Fruit fly (Drosophila melanogaster) whole organism, prepupa: ENCODE measurements around the gene h-cup.

Experiments used
- Blimp-1 ChIP-seq: fragments of 200-800 bp; sonication (Bioruptor generic); optimal IDR thresholded peaks from 3 replicates; lab custom pipeline; 2017; ENCODE audit warnings: missing biosample characterization, missing genetic modification characterization, mild to moderate bottlenecking, moderate library complexity, missing genetic modification reagents
- CG11294 ChIP-seq: fragments of 200-800 bp; sonication (Bioruptor generic); IDR thresholded peaks from 2 replicates; pipeline ENCODE4 v1.3.6; 2022; ENCODE audit warnings: missing biosample characterization, missing genetic modification characterization
- CG11902 ChIP-seq: fragments of 200-800 bp; sonication (Bioruptor generic); optimal IDR thresholded peaks from 3 replicates; lab custom pipeline; 2016; ENCODE audit warnings: missing biosample characterization, missing genetic modification characterization
- CG15336 ChIP-seq: fragments of 200-800 bp; sonication (Bioruptor generic); IDR thresholded peaks from 2 replicates; pipeline ENCODE4 v1.3.6; 2022; ENCODE audit warnings: missing biosample characterization, missing genetic modification characterization
- CG34406 ChIP-seq: fragments of 200-800 bp; sonication (Bioruptor generic); optimal IDR thresholded peaks from 3 replicates; lab custom pipeline; 2016; ENCODE audit warnings: missing biosample characterization, missing genetic modification characterization
- CG6808 ChIP-seq: fragments of 200-800 bp; sonication (Bioruptor generic); optimal IDR thresholded peaks from 3 replicates; lab custom pipeline; 2017; ENCODE audit warnings: missing biosample characterization, missing genetic modification characterization, mild to moderate bottlenecking, moderate library complexity, missing genetic modification reagents
- Hr38 ChIP-seq: sonication (Bioruptor generic); optimal IDR thresholded peaks from 2 replicates; lab custom pipeline; 2016; ENCODE audit warnings: missing biosample characterization, missing genetic modification characterization
- Lpt ChIP-seq: fragments of 200-800 bp; sonication (Bioruptor generic); optimal IDR thresholded peaks from 3 replicates; lab custom pipeline; 2016; ENCODE audit warnings: missing biosample characterization, missing genetic modification characterization
- OdsH ChIP-seq: fragments of 200-800 bp; sonication (Bioruptor generic); optimal IDR thresholded peaks from 3 replicates; lab custom pipeline; 2016; ENCODE audit warnings: missing biosample characterization, missing genetic modification characterization

- TF ChIP-seq Blimp-1 (GFP tag; lab: Kevin White, UChicago) (peak; percentile 23), CG11902 (GFP tag; lab: Kevin White, UChicago) (no peak), CG6808 (GFP tag; lab: Kevin White, UChicago) (no peak), Lpt (GFP tag; lab: Kevin White, UChicago) (no peak), OdsH (GFP tag; lab: Kevin White, UChicago) (no peak), Hr38 (GFP tag; lab: Kevin White, UChicago) (no peak), CG15336 (GFP tag; lab: Robert Waterston, UW) (no peak), CG34406 (no peak), CG11294 (GFP tag; lab: Robert Waterston, UW) (no peak)
Measured at dm6 chr3R:15430349-15430748, 47.6 kb upstream of the h-cup start.
